Worm (Caenorhabditis elegans) whole organism, L3 larva: ENCODE data around the gene K08D8.6.
A peak's percentile ranks its signal among the peaks of the same experiment; 100 is the strongest.

Experiments
- aly-2 ChIP-seq: fragments of 150-350 bp; optimal IDR thresholded peaks from 2 replicates; lab custom pipeline; 2014; ENCODE audit warnings: missing biosample characterization, missing genetic modification characterization
- ama-1 ChIP-seq: fragments of 150-350 bp; optimal IDR thresholded peaks from 2 replicates; lab custom pipeline; 2018
- ceh-82 ChIP-seq: fragments of 150-350 bp; optimal IDR thresholded peaks from 2 replicates; lab custom pipeline; 2014; ENCODE audit warnings: missing biosample characterization, missing genetic modification characterization
- elt-3 ChIP-seq, 3 experiments: fragments of 150-350 bp in 1 of 3; sonication (generic microtip) in 2 of 3; optimal IDR thresholded peaks; 2 replicates in 2 of 3; 4 replicates in 1 of 3; lab custom pipeline; 2014 to 2017; ENCODE audit warnings: missing biosample characterization in 3 of 3, missing genetic modification characterization in 3 of 3
- eor-1 ChIP-seq, 2 experiments: fragments of 150-350 bp; optimal IDR thresholded peaks; 2 replicates each; lab custom pipeline; 2014 to 2018; ENCODE audit warnings: missing biosample characterization in 2 of 2, missing genetic modification characterization in 2 of 2
- fkh-10 ChIP-seq: sonication (generic microtip); optimal IDR thresholded peaks from 2 replicates; lab custom pipeline; 2017; ENCODE audit warnings: missing biosample characterization, missing genetic modification reagents, missing genetic modification characterization
- lin-15B ChIP-seq: fragments of 150-350 bp; optimal IDR thresholded peaks from 2 replicates; lab custom pipeline; 2014; ENCODE audit warnings: missing biosample characterization, missing genetic modification characterization
- nhr-11 ChIP-seq: fragments of 150-350 bp; optimal IDR thresholded peaks from 2 replicates; lab custom pipeline; 2014; ENCODE audit warnings: missing biosample characterization, missing genetic modification characterization
- nhr-237 ChIP-seq: fragments of 150-350 bp; optimal IDR thresholded peaks from 2 replicates; lab custom pipeline; 2014; ENCODE audit warnings: missing biosample characterization, missing genetic modification characterization
- nhr-25 ChIP-seq: sonication (generic microtip); optimal IDR thresholded peaks from 2 replicates; lab custom pipeline; 2017; ENCODE audit warnings: missing biosample characterization, missing genetic modification characterization
- pha-4 ChIP-seq: fragments of 150-350 bp; optimal IDR thresholded peaks from 2 replicates; lab custom pipeline; 2014; ENCODE audit warnings: missing biosample characterization, missing genetic modification reagents, missing genetic modification characterization
- unc-62 ChIP-seq: fragments of 150-350 bp; sonication (generic microtip); optimal IDR thresholded peaks from 4 replicates; lab custom pipeline; 2014; ENCODE audit warnings: missing biosample characterization, missing genetic modification reagents, missing genetic modification characterization
- zag-1 ChIP-seq: fragments of 150-350 bp; optimal IDR thresholded peaks from 2 replicates; lab custom pipeline; 2014; ENCODE audit warnings: missing biosample characterization, missing genetic modification characterization

ce11 chrIV:12849030-12849560 is 41.2 kb downstream of the K08D8.6 start, which contains the start of gene srf-3:
- no peak for TF ChIP-seq zag-1 (tag; lab: Kevin White, UChicago)
- TF ChIP-seq lin-15B (tag; lab: Kevin White, UChicago) = no peak
- TF ChIP-seq pha-4 = peak; percentile 39
- no peak for TF ChIP-seq aly-2 (tag; lab: Kevin White, UChicago)
- TF ChIP-seq elt-3 (tag; optimal IDR thresholded peaks at IDR 0.05; lab: Kevin White, UChicago) = no peak
- TF ChIP-seq fkh-10 = no peak
- no peak for TF ChIP-seq nhr-25 (tag; lab: Kevin White, UChicago)
- TF ChIP-seq nhr-237 (tag; lab: Kevin White, UChicago) = no peak
- TF ChIP-seq eor-1 (tag; optimal IDR thresholded peaks at IDR 0.05; lab: Kevin White, UChicago) = no peak
- no peak for TF ChIP-seq nhr-11 (tag; lab: Kevin White, UChicago)
- no peak for TF ChIP-seq ama-1 (lab: Kevin White, UChicago)
- TF ChIP-seq unc-62 (GFP tag; lab: Kevin White, UChicago) = no peak
- no peak for TF ChIP-seq ceh-82 (tag; lab: Kevin White, UChicago)
